Fruit fly (Drosophila melanogaster): ENCODE measurements around the gene CG8209.

dm6 chr3L:7935933-7936494 lies 40.2 kb upstream of the CG8209 start, which contains the start of the genes syd and Srp9:
- TF ChIP-seq Sox15 (GFP tag; optimal IDR thresholded peaks at IDR 0.05) (no peak), ss (GFP tag; optimal IDR thresholded peaks at IDR 0.05) (no peak), CG11762 (GFP tag; optimal IDR thresholded peaks at IDR 0.05; ENCODE audit: insufficient read depth) (no peak), Met (GFP tag; optimal IDR thresholded peaks at IDR 0.05) (no peak), Hr39 (GFP tag; optimal IDR thresholded peaks at IDR 0.05) (no peak), CG4318 (GFP tag; optimal IDR thresholded peaks at IDR 0.05) (no peak), topi (GFP tag; optimal IDR thresholded peaks at IDR 0.05) (no peak), CG10669 (GFP tag; optimal IDR thresholded peaks at IDR 0.05) (no peak), dsx (GFP tag; optimal IDR thresholded peaks at IDR 0.05; ENCODE audit: poor library complexity, severe bottlenecking) (no peak), CG1621 (tag; optimal IDR thresholded peaks at IDR 0.05) (no peak)

All from whole organism, prepupa.